Worm (Caenorhabditis elegans) whole organism, young adult: ENCODE measurements around the gene C47D2.1.

ENCODE experiments used
- C06A6.2 ChIP-seq: fragments of 200-800 bp; sonication (Bioruptor generic); conservative IDR thresholded peaks from 2 replicates; pipeline ENCODE4 v1.3.6; 2022; ENCODE audit warnings: missing genetic modification characterization, missing compliant biosample characterization
- F52B5.7 ChIP-seq: sonication (generic microtip); optimal IDR thresholded peaks from 2 replicates; lab custom pipeline; 2016; ENCODE audit warnings: mild to moderate bottlenecking, missing genetic modification characterization, missing compliant biosample characterization
- Y95B8A.8 ChIP-seq: fragments of 200-800 bp; sonication (Bioruptor generic); IDR thresholded peaks from 2 replicates; pipeline ENCODE4 v1.3.6; 2022; ENCODE audit warnings: missing genetic modification reagents, missing genetic modification characterization, missing compliant biosample characterization
- ceh-100 ChIP-seq: fragments of 200-800 bp; sonication (Bioruptor generic); IDR thresholded peaks from 2 replicates; pipeline ENCODE4 v1.3.6; 2022; ENCODE audit warnings: missing genetic modification reagents, missing genetic modification characterization, missing compliant biosample characterization
- unc-62 ChIP-seq: fragments of 150-350 bp; optimal IDR thresholded peaks from 2 replicates; lab custom pipeline; 2014; ENCODE audit warnings: missing biosample characterization, missing genetic modification reagents, missing genetic modification characterization
- ztf-18 ChIP-seq: sonication (generic microtip); optimal IDR thresholded peaks from 2 replicates; lab custom pipeline; 2016; ENCODE audit warnings: missing genotype, mild to moderate bottlenecking, missing genetic modification characterization, missing compliant biosample characterization
- ztf-22 ChIP-seq: fragments of 200-800 bp; sonication (Bioruptor generic); optimal IDR thresholded peaks from 2 replicates; lab custom pipeline; 2018; ENCODE audit warnings: mild to moderate bottlenecking, missing genetic modification characterization, moderate library complexity, missing compliant biosample characterization

ce11 chrX:8261125-8261684, 46.3 kb downstream of the C47D2.1 start, which contains the start of gene M60.7:
- TF ChIP-seq C06A6.2 (GFP tag; lab: Robert Waterston, UW) (no peak), ztf-18 (no peak), F52B5.7 (no peak), Y95B8A.8 (GFP tag; lab: Robert Waterston, UW) (no peak), ceh-100 (no peak), unc-62 (GFP tag; lab: Kevin White, UChicago) (no peak), ztf-22 (GFP tag; lab: Kevin White, UChicago) (no peak)
